Worm (Caenorhabditis elegans) whole organism, early embryonic: ENCODE measurements around the gene EEED8.12.

Experiments used
- B0310.2 ChIP-seq: sonication (generic microtip); optimal IDR thresholded peaks from 2 replicates; lab custom pipeline; 2016; ENCODE audit warnings: mild to moderate bottlenecking, missing genetic modification characterization, missing compliant biosample characterization
- F13C5.2 ChIP-seq: sonication (generic microtip); optimal IDR thresholded peaks from 2 replicates; lab custom pipeline; 2017; ENCODE audit warnings: mild to moderate bottlenecking, missing genetic modification characterization, inconsistent platforms, missing compliant biosample characterization
- aly-1 ChIP-seq: sonication (generic microtip); optimal IDR thresholded peaks from 2 replicates; lab custom pipeline; 2016; ENCODE audit warnings: missing genetic modification characterization, missing compliant biosample characterization
- ama-1 ChIP-seq: fragments of 150-350 bp; optimal IDR thresholded peaks from 2 replicates; lab custom pipeline; 2014
- ceh-13 ChIP-seq: fragments of 200-800 bp; sonication (Bioruptor generic); optimal IDR thresholded peaks from 2 replicates; lab custom pipeline; 2018; ENCODE audit warnings: mild to moderate bottlenecking, missing genetic modification characterization, missing compliant biosample characterization
- ceh-36 ChIP-seq: sonication (generic microtip); optimal IDR thresholded peaks from 2 replicates; lab custom pipeline; 2016; ENCODE audit warnings: missing genetic modification characterization, inconsistent platforms, missing compliant biosample characterization
- ets-7 ChIP-seq: sonication (generic microtip); optimal IDR thresholded peaks from 2 replicates; lab custom pipeline; 2016; ENCODE audit warnings: missing genotype, missing genetic modification characterization, missing compliant biosample characterization
- flt-1 ChIP-seq: fragments of 200-800 bp; sonication (Bioruptor generic); IDR thresholded peaks from 2 replicates; pipeline ENCODE4 v1.3.6; 2022; ENCODE audit warnings: missing genetic modification characterization, missing compliant biosample characterization
- hmbx-1 ChIP-seq: sonication (generic microtip); optimal IDR thresholded peaks from 2 replicates; lab custom pipeline; 2016; ENCODE audit warnings: mild to moderate bottlenecking, missing genetic modification characterization, missing compliant biosample characterization
- hmg-4 ChIP-seq: fragments of 200-800 bp; sonication (Bioruptor generic); optimal IDR thresholded peaks from 2 replicates; lab custom pipeline; 2018; ENCODE audit warnings: mild to moderate bottlenecking, missing genetic modification characterization, missing compliant biosample characterization
- hnd-1 ChIP-seq: sonication (generic microtip); optimal IDR thresholded peaks from 2 replicates; lab custom pipeline; 2016; ENCODE audit warnings: missing genetic modification characterization, missing compliant biosample characterization
- pes-1 ChIP-seq: fragments of 200-800 bp; sonication (Bioruptor generic); IDR thresholded peaks from 2 replicates; pipeline ENCODE4 v1.3.6; 2022; ENCODE audit warnings: missing genetic modification reagents, missing genetic modification characterization, missing compliant biosample characterization
- scrt-1 ChIP-seq: fragments of 200-800 bp; sonication (Bioruptor generic); IDR thresholded peaks from 2 replicates; pipeline ENCODE4 v1.3.6; 2022; ENCODE audit warnings: missing genetic modification characterization, missing compliant biosample characterization
- sea-1 ChIP-seq: fragments of 200-800 bp; sonication (Bioruptor generic); conservative IDR thresholded peaks from 2 replicates; pipeline ENCODE4 v1.3.6; 2022; ENCODE audit warnings: missing genetic modification characterization, missing compliant biosample characterization
- tbx-11 ChIP-seq: fragments of 200-800 bp; sonication (Bioruptor generic); IDR thresholded peaks from 2 replicates; pipeline ENCODE4 v1.3.6; 2022; ENCODE audit warnings: missing genetic modification characterization, missing compliant biosample characterization
- tbx-37 ChIP-seq: fragments of 200-800 bp; sonication (Bioruptor generic); conservative IDR thresholded peaks from 2 replicates; pipeline ENCODE4 v1.3.6; 2022; ENCODE audit warnings: missing genetic modification reagents, missing genetic modification characterization, missing compliant biosample characterization
- tra-4 ChIP-seq: sonication (generic microtip); optimal IDR thresholded peaks from 2 replicates; lab custom pipeline; 2017; ENCODE audit warnings: missing genetic modification characterization, missing compliant biosample characterization

Gene EEED8.12

DNA sequence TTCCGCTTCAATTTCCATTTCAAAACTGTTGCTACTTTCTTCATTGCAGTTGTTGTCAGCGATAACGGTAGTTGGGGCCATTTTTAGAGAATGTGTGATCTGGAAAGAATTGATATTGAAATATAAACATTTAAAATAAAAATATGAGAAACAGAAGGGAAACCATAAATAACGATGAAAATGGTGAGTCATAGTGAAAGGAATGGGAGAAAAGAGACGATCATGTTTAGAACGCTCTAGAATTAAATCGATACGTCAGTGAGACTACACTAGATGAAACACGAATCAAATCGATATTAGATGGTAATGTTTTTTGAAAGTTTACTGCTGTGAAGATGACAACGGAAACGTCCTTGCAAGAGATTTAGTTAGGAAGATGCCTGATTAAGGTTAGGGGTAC is at the start of gene EEED8.12, which contains the start of gene EEED8.4:
EEED8.12 (minus strand) TSS at position 101 of the 400 bp plus-strand sequence.
EEED8.4 (plus strand) TSS at position 396 of the 400 bp plus-strand sequence.
- no peak for TF ChIP-seq F13C5.2 (tag; lab: Kevin White, UChicago)
- TF ChIP-seq tbx-37 (GFP tag; lab: Robert Waterston, UW): no peak
- no peak for TF ChIP-seq scrt-1 (GFP tag; lab: Robert Waterston, UW)

DNA sequence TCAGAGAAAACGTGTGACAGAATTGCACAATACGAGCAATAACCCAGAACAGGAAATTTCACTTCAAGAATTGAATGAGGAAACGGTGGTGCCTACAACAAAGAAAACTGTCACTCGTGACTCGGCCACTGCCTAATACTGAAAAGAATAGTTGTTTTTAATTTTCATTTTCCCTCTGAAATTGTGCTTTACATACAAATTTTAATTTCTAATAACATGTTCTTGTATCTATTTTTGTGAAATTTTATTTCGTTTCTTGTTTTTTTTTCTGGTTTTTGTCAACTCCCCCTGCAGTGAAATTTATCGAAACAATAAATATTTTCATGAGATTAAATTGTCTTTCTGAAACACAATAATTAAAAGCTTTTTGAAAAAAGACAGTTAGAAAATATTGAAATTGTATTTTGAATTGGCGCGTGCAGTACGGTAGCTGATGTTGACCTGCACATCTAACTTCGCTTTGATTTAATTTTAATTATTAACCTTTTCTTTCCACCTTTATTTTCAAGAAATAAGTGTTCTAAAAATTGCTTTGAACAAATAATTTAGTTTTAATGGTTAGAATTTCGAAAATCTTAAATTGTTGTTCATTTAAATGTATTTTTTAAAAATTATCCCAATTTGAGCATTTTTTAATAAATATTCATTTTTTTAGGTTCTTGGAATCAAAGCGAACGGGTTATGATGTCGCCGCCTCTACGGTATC is 47.0 kb upstream of the EEED8.12 start, which contains the start of gene daz-1:
daz-1 (plus strand) TSS at position 656 of the 706 bp plus-strand sequence.
- TF ChIP-seq aly-1 (tag; lab: Kevin White, UChicago): no peak

- TF ChIP-seq ets-7: no peak
- TF ChIP-seq sea-1 (GFP tag; lab: Robert Waterston, UW): no peak
- no peak for TF ChIP-seq flt-1 (GFP tag; lab: Robert Waterston, UW)
- no peak for TF ChIP-seq aly-1 (tag; lab: Kevin White, UChicago)
- no peak for TF ChIP-seq ceh-36 (tag; lab: Kevin White, UChicago)
- TF ChIP-seq F13C5.2 (tag; lab: Kevin White, UChicago): no peak
- no peak for TF ChIP-seq scrt-1 (GFP tag; lab: Robert Waterston, UW)
- TF ChIP-seq B0310.2 (tag; lab: Kevin White, UChicago): no peak
- TF ChIP-seq tbx-37 (GFP tag; lab: Robert Waterston, UW): no peak
- TF ChIP-seq pes-1 (GFP tag; lab: Robert Waterston, UW): no peak
- no peak for TF ChIP-seq ama-1 (lab: Kevin White, UChicago)
- no peak for TF ChIP-seq tbx-11 (GFP tag; lab: Robert Waterston, UW)
Observed at ce11 chrII:5453547-5453946, 44.7 kb upstream of the EEED8.12 start, which contains the start of gene dhs-5. TSS of gene dhs-5 (plus strand) at chrII:5453847.

DNA sequence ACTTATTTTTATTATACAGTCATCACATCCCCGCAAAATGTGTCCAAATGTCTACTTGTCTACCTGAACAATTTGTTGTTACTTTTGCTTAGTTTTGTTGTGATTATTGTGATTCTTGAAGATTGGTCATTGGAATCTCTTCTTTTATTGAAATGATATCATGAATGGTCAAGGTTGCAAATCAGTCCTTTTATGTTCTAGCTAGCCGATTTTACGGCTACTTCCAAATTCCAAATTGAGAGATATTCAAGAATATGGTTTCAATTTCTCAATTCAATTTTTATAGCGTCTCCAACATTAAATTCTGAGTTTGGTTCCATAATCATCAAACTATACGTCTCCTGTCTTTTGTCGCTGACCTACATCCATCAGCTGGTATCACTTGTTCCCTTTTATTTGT is 42.5 kb upstream of the EEED8.12 start:
- TF ChIP-seq scrt-1 (GFP tag; lab: Robert Waterston, UW) (no peak), F13C5.2 (tag; lab: Kevin White, UChicago) (no peak), ama-1 (lab: Kevin White, UChicago) (no peak), hnd-1 (tag; lab: Kevin White, UChicago) (no peak)

DNA sequence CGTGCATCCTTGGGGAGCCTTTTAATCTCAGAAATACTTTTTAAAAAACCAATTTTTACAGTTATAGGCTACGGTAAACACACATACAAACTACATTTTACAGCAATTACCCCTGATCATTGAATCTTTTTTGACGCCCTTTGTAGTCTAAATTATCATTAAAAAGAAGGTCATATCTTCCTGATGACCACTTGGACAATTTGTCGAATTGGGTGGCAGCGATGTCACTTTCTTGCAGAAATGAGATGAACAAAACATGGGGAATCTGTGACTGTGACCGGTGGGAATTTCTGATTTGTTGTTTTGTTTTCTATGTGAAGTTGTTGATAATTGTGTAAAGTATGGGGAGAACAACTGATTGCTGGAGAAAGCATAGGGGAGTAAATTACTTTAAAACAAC is 40.8 kb upstream of the EEED8.12 start:
- TF ChIP-seq tra-4 (tag; lab: Kevin White, UChicago): no peak
- TF ChIP-seq tbx-11 (GFP tag; lab: Robert Waterston, UW): no peak
- no peak for TF ChIP-seq tbx-37 (GFP tag; lab: Robert Waterston, UW)
- no peak for TF ChIP-seq ets-7
- no peak for TF ChIP-seq F13C5.2 (tag; lab: Kevin White, UChicago)
- TF ChIP-seq ceh-13 (GFP tag; lab: Kevin White, UChicago): no peak
- no peak for TF ChIP-seq sea-1 (GFP tag; lab: Robert Waterston, UW)
- no peak for TF ChIP-seq scrt-1 (GFP tag; lab: Robert Waterston, UW)
- TF ChIP-seq B0310.2 (tag; lab: Kevin White, UChicago): no peak
- no peak for TF ChIP-seq hmg-4 (GFP tag; lab: Kevin White, UChicago)
- TF ChIP-seq hmbx-1 (tag; lab: Kevin White, UChicago): no peak
- no peak for TF ChIP-seq pes-1 (GFP tag; lab: Robert Waterston, UW)
- TF ChIP-seq flt-1 (GFP tag; lab: Robert Waterston, UW): no peak
- TF ChIP-seq hnd-1 (tag; lab: Kevin White, UChicago): no peak
- TF ChIP-seq ama-1 (lab: Kevin White, UChicago): no peak
- no peak for TF ChIP-seq ceh-36 (tag; lab: Kevin White, UChicago)
- TF ChIP-seq aly-1 (tag; lab: Kevin White, UChicago): no peak

- TF ChIP-seq ets-7 (no peak), sea-1 (GFP tag; lab: Robert Waterston, UW) (no peak), F13C5.2 (tag; lab: Kevin White, UChicago) (no peak), hmg-4 (GFP tag; lab: Kevin White, UChicago) (no peak), tbx-37 (GFP tag; lab: Robert Waterston, UW) (no peak), scrt-1 (GFP tag; lab: Robert Waterston, UW) (no peak), hmbx-1 (tag; lab: Kevin White, UChicago) (no peak), flt-1 (GFP tag; lab: Robert Waterston, UW) (no peak), pes-1 (GFP tag; lab: Robert Waterston, UW) (no peak), tbx-11 (GFP tag; lab: Robert Waterston, UW) (no peak), ama-1 (lab: Kevin White, UChicago) (no peak), ceh-13 (GFP tag; lab: Kevin White, UChicago) (no peak), aly-1 (tag; lab: Kevin White, UChicago) (no peak), hnd-1 (tag; lab: Kevin White, UChicago) (no peak)
Observed at ce11 chrII:5449219-5449618, 40.4 kb upstream of the EEED8.12 start.

DNA sequence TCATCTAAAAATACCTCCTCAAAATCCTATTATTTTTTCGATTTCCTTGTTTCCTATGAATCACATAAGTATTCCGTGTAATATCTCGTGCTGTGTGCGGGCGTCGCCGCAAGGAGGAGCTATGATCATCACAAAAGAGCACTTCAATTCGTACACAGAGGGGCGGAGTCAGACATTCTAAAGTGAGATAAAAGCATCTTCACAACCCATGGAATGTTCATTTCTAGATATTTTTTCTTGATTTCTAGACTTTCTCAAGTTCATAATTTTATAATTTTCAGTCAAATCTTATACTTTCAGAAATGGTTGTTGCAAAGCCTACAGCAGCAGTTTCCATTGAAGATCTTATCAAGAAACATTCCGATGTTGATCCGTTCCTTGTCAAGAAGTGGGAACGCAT is 38.6 kb upstream of the EEED8.12 start, which contains the start of gene cex-1:
cex-1 (plus strand) TSS at position 301 of the 400 bp plus-strand sequence.
- TF ChIP-seq tbx-37 (GFP tag; lab: Robert Waterston, UW): no peak
- TF ChIP-seq hmbx-1 (tag; lab: Kevin White, UChicago): no peak
- TF ChIP-seq ceh-36 (tag; lab: Kevin White, UChicago): no peak
- TF ChIP-seq F13C5.2 (tag; lab: Kevin White, UChicago): no peak
- TF ChIP-seq tbx-11 (GFP tag; lab: Robert Waterston, UW): no peak
- no peak for TF ChIP-seq pes-1 (GFP tag; lab: Robert Waterston, UW)
- no peak for TF ChIP-seq aly-1 (tag; lab: Kevin White, UChicago)
- no peak for TF ChIP-seq ets-7
- no peak for TF ChIP-seq ama-1 (lab: Kevin White, UChicago)
- no peak for TF ChIP-seq scrt-1 (GFP tag; lab: Robert Waterston, UW)
- no peak for TF ChIP-seq tra-4 (tag; lab: Kevin White, UChicago)
- no peak for TF ChIP-seq flt-1 (GFP tag; lab: Robert Waterston, UW)
- TF ChIP-seq hmg-4 (GFP tag; lab: Kevin White, UChicago): no peak
- no peak for TF ChIP-seq ceh-13 (GFP tag; lab: Kevin White, UChicago)
